Worm (Caenorhabditis elegans): ENCODE data around the gene F34D10.4.
A peak's percentile ranks its signal among the peaks of the same experiment; 100 is the strongest.

The F34D10.4 gene

ce11 chrIII:3782853-3783252 lies 46.5 kb downstream of the F34D10.4 start:
- TF ChIP-seq swsn-7 (tag; optimal IDR thresholded peaks at IDR 0.05): no peak
- no peak for TF ChIP-seq pax-3 (tag; optimal IDR thresholded peaks at IDR 0.05)
- TF ChIP-seq ama-1 (optimal IDR thresholded peaks at IDR 0.05): no peak
- no peak for TF ChIP-seq hpl-2 (GFP tag; optimal IDR thresholded peaks at IDR 0.05)
- TF ChIP-seq snu-23 (GFP tag; optimal IDR thresholded peaks at IDR 0.05): peak; percentile 59
- peak; percentile 73 for TF ChIP-seq lin-14 (GFP tag; optimal IDR thresholded peaks at IDR 0.05)
- no peak for TF ChIP-seq blmp-1 (tag; optimal IDR thresholded peaks at IDR 0.05)
- TF ChIP-seq ceh-90 (tag; optimal IDR thresholded peaks at IDR 0.05): no peak
- TF ChIP-seq lir-3 (tag; optimal IDR thresholded peaks at IDR 0.05; ENCODE audit: poor library complexity): no peak
- no peak for TF ChIP-seq aly-2 (tag; optimal IDR thresholded peaks at IDR 0.05)
- TF ChIP-seq unc-86 (tag; optimal IDR thresholded peaks at IDR 0.05): no peak
- TF ChIP-seq nhr-20 (tag; optimal IDR thresholded peaks at IDR 0.05): peak; percentile 43
- no peak for TF ChIP-seq dpl-1 (GFP tag; optimal IDR thresholded peaks at IDR 0.05)
- no peak for TF ChIP-seq efl-3 (GFP tag; optimal IDR thresholded peaks at IDR 0.05)
- TF ChIP-seq nhr-11 (tag; optimal IDR thresholded peaks at IDR 0.05): peak; percentile 8
- no peak for TF ChIP-seq ces-1 (GFP tag; optimal IDR thresholded peaks at IDR 0.05)
- TF ChIP-seq lsy-2 (tag; optimal IDR thresholded peaks at IDR 0.05): peak; percentile 19 to 74
- TF ChIP-seq fos-1 (tag; optimal IDR thresholded peaks at IDR 0.05): no peak
- TF ChIP-seq nhr-77 (tag; optimal IDR thresholded peaks at IDR 0.05): no peak
- no peak for TF ChIP-seq hlh-4 (tag; optimal IDR thresholded peaks at IDR 0.05)
- TF ChIP-seq ets-5 (GFP tag; IDR thresholded peaks at IDR 0.05): no peak
- no peak for TF ChIP-seq mdl-1 (tag; optimal IDR thresholded peaks at IDR 0.05)
- no peak for TF ChIP-seq tlp-1 (tag; optimal IDR thresholded peaks at IDR 0.05)
- TF ChIP-seq nhr-19 (GFP tag; conservative IDR thresholded peaks at IDR 0.05): peak; percentile 53
- no peak for TF ChIP-seq lin-15B (tag; optimal IDR thresholded peaks at IDR 0.05)
- TF ChIP-seq mep-1 (tag; optimal IDR thresholded peaks at IDR 0.05): peak; percentile 20
- TF ChIP-seq vab-15 (tag; optimal IDR thresholded peaks at IDR 0.05): peak; percentile 31
- no peak for TF ChIP-seq isw-1 (GFP tag; IDR thresholded peaks at IDR 0.05)
- TF ChIP-seq nhr-71 (tag; optimal IDR thresholded peaks at IDR 0.05): peak; percentile 76
- no peak for TF ChIP-seq fkh-10 (GFP tag; optimal IDR thresholded peaks at IDR 0.05)
- TF ChIP-seq hlh-17 (GFP tag; optimal IDR thresholded peaks at IDR 0.05; ENCODE audit: borderline replicate concordance): no peak
- no peak for TF ChIP-seq elt-2 (tag; optimal IDR thresholded peaks at IDR 0.05)
- no peak for TF ChIP-seq nhr-47 (tag; optimal IDR thresholded peaks at IDR 0.05)
- no peak for TF ChIP-seq C34B4.2 (tag; optimal IDR thresholded peaks at IDR 0.05)
- TF ChIP-seq fkh-4 (tag; optimal IDR thresholded peaks at IDR 0.05; ENCODE audit: borderline replicate concordance): no peak
- TF ChIP-seq egl-27 (tag; optimal IDR thresholded peaks at IDR 0.05): no peak
- no peak for TF ChIP-seq nhr-28 (tag; optimal IDR thresholded peaks at IDR 0.05)
- TF ChIP-seq efl-1 (optimal IDR thresholded peaks at IDR 0.05): peak in 1 of 2 experiments; percentile 21
- no peak for TF ChIP-seq efl-1 (GFP tag; optimal IDR thresholded peaks at IDR 0.05 in 1 of 2)
- no peak for TF ChIP-seq lin-39 (tag; optimal IDR thresholded peaks at IDR 0.05)
- TF ChIP-seq nhr-84 (tag; optimal IDR thresholded peaks at IDR 0.05): no peak
- peak; percentile 75 for TF ChIP-seq rnt-1 (tag; optimal IDR thresholded peaks at IDR 0.05)
- TF ChIP-seq nhr-237 (tag; optimal IDR thresholded peaks at IDR 0.05): no peak
- TF ChIP-seq unc-130 (tag; optimal IDR thresholded peaks at IDR 0.05): peak; percentile 27
- TF ChIP-seq aha-1 (tag; optimal IDR thresholded peaks at IDR 0.05): no peak
- TF ChIP-seq zip-4 (GFP tag; optimal IDR thresholded peaks at IDR 0.05): no peak
- no peak for TF ChIP-seq nhr-12 (tag; optimal IDR thresholded peaks at IDR 0.05)
- TF ChIP-seq ceh-8 (GFP tag; optimal IDR thresholded peaks at IDR 0.05): no peak
- no peak for TF ChIP-seq ceh-82 (tag; optimal IDR thresholded peaks at IDR 0.05)
- TF ChIP-seq sptf-1 (tag; optimal IDR thresholded peaks at IDR 0.05): no peak
- peak; percentile 14 for TF ChIP-seq C16A3.4 (tag; optimal IDR thresholded peaks at IDR 0.05)

Measured in whole organism, L1 larva.